Worm (Caenorhabditis elegans) whole organism, young adult: Measurements from ENCODE around the gene Y50E8A.1.
A peak's percentile ranks its signal among the peaks of the same experiment; 100 is the strongest.

Source experiments
- B0019.2 ChIP-seq: fragments of 200-800 bp; sonication (Bioruptor generic); conservative IDR thresholded peaks from 2 replicates; pipeline ENCODE4 v1.3.6; 2022; ENCODE audit warnings: missing genetic modification reagents, missing genetic modification characterization, missing compliant biosample characterization
- B0035.1 ChIP-seq: sonication (generic microtip); optimal IDR thresholded peaks from 2 replicates; lab custom pipeline; 2016; ENCODE audit warnings: missing genetic modification characterization, mild to moderate bottlenecking, missing compliant biosample characterization, missing genotype, missing genetic modification reagents
- C17E4.6 ChIP-seq: fragments of 200-800 bp; sonication (Bioruptor generic); IDR thresholded peaks from 2 replicates; pipeline ENCODE4 v1.3.6; 2022; ENCODE audit warnings: missing genetic modification reagents, missing genetic modification characterization, missing compliant biosample characterization
- D2030.7 ChIP-seq: fragments of 200-800 bp; sonication (Bioruptor generic); IDR thresholded peaks from 2 replicates; pipeline ENCODE4 v1.3.6; 2022; ENCODE audit warnings: missing genetic modification reagents, missing genetic modification characterization, missing compliant biosample characterization
- F22D6.2 ChIP-seq: sonication (generic microtip); optimal IDR thresholded peaks from 2 replicates; lab custom pipeline; 2016; ENCODE audit warnings: mild to moderate bottlenecking, missing genetic modification characterization, missing compliant biosample characterization
- F23B12.7 ChIP-seq: sonication (generic microtip); optimal IDR thresholded peaks from 2 replicates; lab custom pipeline; 2017; ENCODE audit warnings: missing genetic modification characterization, mild to moderate bottlenecking, missing compliant biosample characterization, antibody characterized with exemption, moderate library complexity; ENCODE audit not compliant: insufficient read depth
- F33H1.4 ChIP-seq: fragments of 200-800 bp; sonication (Bioruptor generic); IDR thresholded peaks from 2 replicates; pipeline ENCODE4 v1.3.6; 2022; ENCODE audit warnings: missing genetic modification reagents, missing genetic modification characterization, missing compliant biosample characterization
- F49E8.2 ChIP-seq: sonication (generic microtip); optimal IDR thresholded peaks from 3 replicates; lab custom pipeline; 2017; ENCODE audit warnings: missing genetic modification characterization, mild to moderate bottlenecking, missing compliant biosample characterization, antibody characterized with exemption, moderate library complexity; ENCODE audit not compliant: insufficient read depth
- Y53F4B.3 ChIP-seq: fragments of 200-800 bp; sonication (Bioruptor generic); IDR thresholded peaks from 2 replicates; pipeline ENCODE4 v1.3.6; 2022; ENCODE audit warnings: missing genetic modification reagents, missing genetic modification characterization, missing compliant biosample characterization
- Y56A3A.18 ChIP-seq: fragments of 200-800 bp; sonication (Bioruptor generic); IDR thresholded peaks from 2 replicates; pipeline ENCODE4 v1.3.6; 2022; ENCODE audit warnings: missing genetic modification reagents, missing genetic modification characterization, missing compliant biosample characterization
- ZK185.1 ChIP-seq: sonication (generic microtip); optimal IDR thresholded peaks from 2 replicates; lab custom pipeline; 2016; ENCODE audit warnings: mild to moderate bottlenecking, missing genetic modification characterization, missing compliant biosample characterization; ENCODE audit not compliant: poor library complexity, severe bottlenecking
- attf-6 ChIP-seq: fragments of 200-800 bp; sonication (Bioruptor generic); IDR thresholded peaks from 2 replicates; pipeline ENCODE4 v1.3.6; 2022; ENCODE audit warnings: missing genetic modification reagents, missing genetic modification characterization, missing compliant biosample characterization
- bed-2 ChIP-seq: fragments of 200-800 bp; sonication (Bioruptor generic); IDR thresholded peaks from 2 replicates; pipeline ENCODE4 v1.3.6; 2022; ENCODE audit warnings: missing genetic modification reagents, missing genetic modification characterization, missing compliant biosample characterization
- ceh-79 ChIP-seq: sonication (generic microtip); optimal IDR thresholded peaks from 2 replicates; lab custom pipeline; 2017; ENCODE audit warnings: mild to moderate bottlenecking, missing genetic modification characterization, missing compliant biosample characterization
- die-1 ChIP-seq: sonication (generic microtip); optimal IDR thresholded peaks from 2 replicates; lab custom pipeline; 2016; ENCODE audit warnings: missing genotype, mild to moderate bottlenecking, missing genetic modification characterization, missing compliant biosample characterization
- dox-1 ChIP-seq: fragments of 200-800 bp; sonication (Bioruptor generic); IDR thresholded peaks from 2 replicates; pipeline ENCODE4 v1.3.6; 2022; ENCODE audit warnings: missing genetic modification reagents, missing genetic modification characterization, missing compliant biosample characterization
- dpff-1 ChIP-seq: sonication (generic microtip); optimal IDR thresholded peaks from 2 replicates; lab custom pipeline; 2017; ENCODE audit warnings: mild to moderate bottlenecking, missing genetic modification characterization, missing compliant biosample characterization
- dpl-1 ChIP-seq: fragments of 150-350 bp; optimal IDR thresholded peaks from 2 replicates; lab custom pipeline; 2014; ENCODE audit warnings: missing biosample characterization, missing genetic modification reagents, missing genetic modification characterization
- hlh-12 ChIP-seq: sonication (generic microtip); optimal IDR thresholded peaks from 2 replicates; lab custom pipeline; 2016; ENCODE audit warnings: missing genetic modification characterization, missing compliant biosample characterization
- hmg-1.2 ChIP-seq: fragments of 200-800 bp; sonication (Bioruptor generic); IDR thresholded peaks from 2 replicates; pipeline ENCODE4 v1.3.6; 2022; ENCODE audit warnings: missing genetic modification reagents, missing genetic modification characterization, missing compliant biosample characterization
- hsf-1 ChIP-seq: fragments of 200-800 bp; sonication (Bioruptor generic); IDR thresholded peaks from 2 replicates; pipeline ENCODE4 v1.3.6; 2022; ENCODE audit warnings: missing genetic modification reagents, missing genetic modification characterization, missing compliant biosample characterization
- lin-35 ChIP-seq, 3 experiments: fragments of 150-350 bp in 2 of 3; sonication (generic microtip) in 1 of 3; optimal IDR thresholded peaks; 2 replicates each; lab custom pipeline; 2014 to 2018; ENCODE audit warnings: missing biosample characterization in 3 of 3, missing genetic modification characterization in 3 of 3, missing genetic modification reagents in 3 of 3
- lin-54 ChIP-seq: fragments of 200-800 bp; sonication (Bioruptor generic); optimal IDR thresholded peaks from 2 replicates; lab custom pipeline; 2018; ENCODE audit warnings: mild to moderate bottlenecking, missing genetic modification characterization, missing compliant biosample characterization
- lsy-27 ChIP-seq: sonication (generic microtip); optimal IDR thresholded peaks from 2 replicates; lab custom pipeline; 2017; ENCODE audit warnings: missing genetic modification characterization, mild to moderate bottlenecking, missing compliant biosample characterization, antibody characterized with exemption, missing genotype, borderline replicate concordance; ENCODE audit not compliant: insufficient read depth
- madf-10 ChIP-seq: sonication (generic microtip); optimal IDR thresholded peaks from 2 replicates; lab custom pipeline; 2016; ENCODE audit warnings: mild to moderate bottlenecking, missing genetic modification characterization, missing compliant biosample characterization
- madf-3 ChIP-seq: fragments of 200-800 bp; sonication (Bioruptor generic); IDR thresholded peaks from 2 replicates; pipeline ENCODE4 v1.3.6; 2022; ENCODE audit warnings: missing genetic modification reagents, missing genetic modification characterization, missing compliant biosample characterization
- madf-8 ChIP-seq: fragments of 200-800 bp; sonication (Bioruptor generic); conservative IDR thresholded peaks from 2 replicates; pipeline ENCODE4 v1.3.6; 2022; ENCODE audit warnings: missing genetic modification reagents, missing genetic modification characterization, missing compliant biosample characterization
- nfyb-1 ChIP-seq: fragments of 200-800 bp; sonication (Bioruptor generic); IDR thresholded peaks from 2 replicates; pipeline ENCODE4 v1.3.6; 2022; ENCODE audit warnings: missing genetic modification reagents, missing genetic modification characterization, missing compliant biosample characterization
- nhr-179 ChIP-seq: sonication (generic microtip); optimal IDR thresholded peaks from 2 replicates; lab custom pipeline; 2016; ENCODE audit warnings: mild to moderate bottlenecking, missing genetic modification characterization, missing compliant biosample characterization
- pbrm-1 ChIP-seq: fragments of 200-800 bp; sonication (Bioruptor generic); IDR thresholded peaks from 2 replicates; pipeline ENCODE4 v1.3.6; 2022; ENCODE audit warnings: missing genetic modification reagents, missing genetic modification characterization, missing compliant biosample characterization
- rpc-1 ChIP-seq, 2 experiments: fragments of 150-350 bp in 1 of 2; sonication (generic microtip) in 1 of 2; optimal IDR thresholded peaks; 2 replicates each; lab custom pipeline; 2014 to 2018; ENCODE audit warnings: missing biosample characterization in 1 of 2, missing genetic modification characterization in 1 of 2, missing genetic modification reagents in 1 of 2, missing genotype in 1 of 2
- snpc-1.1 ChIP-seq: sonication (generic microtip); optimal IDR thresholded peaks from 2 replicates; lab custom pipeline; 2017; ENCODE audit warnings: missing genetic modification characterization, mild to moderate bottlenecking, missing compliant biosample characterization, antibody characterized with exemption, moderate library complexity, missing genotype, missing genetic modification reagents; ENCODE audit not compliant: insufficient read depth
- snpc-3.4 ChIP-seq: sonication (generic microtip); optimal IDR thresholded peaks from 2 replicates; lab custom pipeline; 2017; ENCODE audit warnings: missing genetic modification characterization, mild to moderate bottlenecking, missing compliant biosample characterization, antibody characterized with exemption, moderate library complexity, missing genotype, missing genetic modification reagents
- snpc-4 ChIP-seq, 5 experiments: fragments of 150-350 bp in 1 of 5; sonication (generic microtip) in 4 of 5; optimal IDR thresholded peaks; 2 replicates each; lab custom pipeline; 2014 to 2018; ENCODE audit warnings: missing genetic modification characterization in 5 of 5, missing biosample characterization in 3 of 5, antibody characterized with exemption in 2 of 5, mild to moderate bottlenecking in 2 of 5, missing compliant biosample characterization in 2 of 5, missing genotype in 2 of 5, moderate library complexity in 2 of 5, missing genetic modification reagents in 1 of 5
- somi-1 ChIP-seq: fragments of 200-800 bp; sonication (Bioruptor generic); optimal IDR thresholded peaks from 2 replicates; lab custom pipeline; 2018; ENCODE audit warnings: mild to moderate bottlenecking, missing genetic modification characterization, missing compliant biosample characterization
- tbp1 ChIP-seq: fragments of 200-800 bp; sonication (Bioruptor generic); optimal IDR thresholded peaks from 2 replicates; lab custom pipeline; 2018; ENCODE audit warnings: mild to moderate bottlenecking, missing genetic modification characterization, missing compliant biosample characterization
- unc-130 ChIP-seq: sonication (generic microtip); optimal IDR thresholded peaks from 2 replicates; lab custom pipeline; 2016; ENCODE audit warnings: missing genetic modification reagents, missing genetic modification characterization, missing compliant biosample characterization
- zfh-2 ChIP-seq: fragments of 200-800 bp; sonication (Bioruptor generic); conservative IDR thresholded peaks from 2 replicates; pipeline ENCODE4 v1.3.6; 2022; ENCODE audit warnings: missing genetic modification reagents, missing genetic modification characterization, missing compliant biosample characterization
- zim-3 ChIP-seq: sonication (generic microtip); optimal IDR thresholded peaks from 2 replicates; lab custom pipeline; 2017; ENCODE audit warnings: mild to moderate bottlenecking, missing genetic modification characterization, moderate library complexity, missing compliant biosample characterization
- ztf-22 ChIP-seq: fragments of 200-800 bp; sonication (Bioruptor generic); optimal IDR thresholded peaks from 2 replicates; lab custom pipeline; 2018; ENCODE audit warnings: mild to moderate bottlenecking, missing genetic modification characterization, moderate library complexity, missing compliant biosample characterization
- ztf-28 ChIP-seq: fragments of 200-800 bp; sonication (Bioruptor generic); IDR thresholded peaks from 2 replicates; pipeline ENCODE4 v1.3.6; 2022; ENCODE audit warnings: missing genetic modification reagents, missing genetic modification characterization, missing compliant biosample characterization

Gene Y50E8A.1

ce11 chrV:14688097-14688912, 38.4 kb upstream of the Y50E8A.1 start, which contains the start of gene C47E8.11 (continued):
- peak; percentile 26 for TF ChIP-seq somi-1 (GFP tag; lab: Kevin White, UChicago)
- TF ChIP-seq, all 124 proteins: peak for 60

ce11 chrV:14689060-14689750, 37.5 kb upstream of the Y50E8A.1 start, which contains the start of gene gasr-8:
gasr-8 (plus strand) TSS chrV:14689110.
- no peak for TF ChIP-seq ztf-28 (GFP tag; lab: Robert Waterston, UW)
- TF ChIP-seq F33H1.4 (GFP tag; lab: Robert Waterston, UW) = peak; percentile 8; the same call in 1 of the 2 replicates
- TF ChIP-seq ztf-22 (GFP tag; lab: Kevin White, UChicago) = no peak
- peak; percentile 29 for TF ChIP-seq snpc-3.4 (tag; lab: Kevin White, UChicago)
- TF ChIP-seq B0019.2 = no peak
- TF ChIP-seq D2030.7 = peak; percentile 63
- TF ChIP-seq hsf-1 = peak; percentile 73
- TF ChIP-seq hlh-12 = no peak
- TF ChIP-seq zim-3 (tag; lab: Kevin White, UChicago) = no peak
- no peak; the same call in 1 of the 2 replicates for TF ChIP-seq pbrm-1 (GFP tag; lab: Robert Waterston, UW)
- peak; percentile 45 for TF ChIP-seq ZK185.1 (tag; lab: Kevin White, UChicago)
- no peak for TF ChIP-seq snpc-4 (GFP tag; optimal IDR thresholded peaks at IDR 0.05; lab: Kevin White, UChicago)
- peak in 2 of 4 experiments; percentile 27 to 34 for TF ChIP-seq snpc-4 (tag; optimal IDR thresholded peaks at IDR 0.05; lab: Kevin White, UChicago)
- no peak for TF ChIP-seq Y56A3A.18 (GFP tag; lab: Robert Waterston, UW)
- TF ChIP-seq tbp1 (GFP tag; lab: Kevin White, UChicago) = peak; percentile 90
- TF ChIP-seq bed-2 = no peak
- no peak for TF ChIP-seq dpl-1 (GFP tag; lab: Kevin White, UChicago)
- peak; percentile 8 for TF ChIP-seq unc-130 (GFP tag; lab: Kevin White, UChicago)
- TF ChIP-seq nhr-179 (tag; lab: Kevin White, UChicago) = no peak
- peak; percentile 66 for TF ChIP-seq rpc-1 (optimal IDR thresholded peaks at IDR 0.05; lab: Kevin White, UChicago)
- TF ChIP-seq rpc-1 (tag; optimal IDR thresholded peaks at IDR 0.05; lab: Kevin White, UChicago) = peak; percentile 82
- no peak for TF ChIP-seq Y53F4B.3
- peak; percentile 48 for TF ChIP-seq die-1 (tag; lab: Kevin White, UChicago)
- TF ChIP-seq dox-1 (GFP tag; lab: Robert Waterston, UW) = peak; percentile 45; the same call in 1 of the 2 replicates
- peak; percentile 28 for TF ChIP-seq madf-10 (tag; lab: Kevin White, UChicago)
- no peak for TF ChIP-seq F49E8.2 (tag; lab: Kevin White, UChicago)
- peak; percentile 48 for TF ChIP-seq F23B12.7
- TF ChIP-seq madf-8 (GFP tag; lab: Robert Waterston, UW) = peak; percentile 66
- no peak for TF ChIP-seq zfh-2 (GFP tag; lab: Robert Waterston, UW)
- no peak for TF ChIP-seq attf-6 (GFP tag; lab: Robert Waterston, UW)
- peak; percentile 26 for TF ChIP-seq lin-54 (GFP tag; lab: Kevin White, UChicago)
- no peak for TF ChIP-seq lsy-27
- peak; percentile 52 for TF ChIP-seq hmg-1.2
- no peak for TF ChIP-seq snpc-1.1
- TF ChIP-seq B0035.1 = no peak
- no peak for TF ChIP-seq ceh-79 (tag; lab: Kevin White, UChicago)
- TF ChIP-seq lin-35 (GFP tag; optimal IDR thresholded peaks at IDR 0.05; lab: Kevin White, UChicago) = no peak
- TF ChIP-seq somi-1 (GFP tag; lab: Kevin White, UChicago) = no peak
- TF ChIP-seq F22D6.2 = no peak
- no peak for TF ChIP-seq C17E4.6 (GFP tag; lab: Robert Waterston, UW)
- 0 out of 2 replicates have a peak, but pooled peaks have one; percentile 4 for TF ChIP-seq madf-3 (GFP tag; lab: Robert Waterston, UW)
- no peak for TF ChIP-seq dpff-1 (tag; lab: Kevin White, UChicago)
- TF ChIP-seq nfyb-1 = peak; percentile 76
